Worm (Caenorhabditis elegans) whole organism, L4 larva: ENCODE results near the gene F58F9.9.

Experiments
- F10B5.3 ChIP-seq: sonication (generic microtip); optimal IDR thresholded peaks from 2 replicates; lab custom pipeline; 2016; ENCODE audit warnings: mild to moderate bottlenecking, missing genetic modification characterization, missing compliant biosample characterization
- F26F4.8 ChIP-seq: fragments of 200-800 bp; sonication (Bioruptor generic); conservative IDR thresholded peaks from 2 replicates; pipeline ENCODE4 v1.3.6; 2022; ENCODE audit warnings: missing genetic modification characterization, missing compliant biosample characterization
- F37D6.2 ChIP-seq: sonication (generic microtip); optimal IDR thresholded peaks from 2 replicates; lab custom pipeline; 2016; ENCODE audit warnings: mild to moderate bottlenecking, missing genetic modification characterization, missing compliant biosample characterization
- T20F7.1 ChIP-seq: fragments of 200-800 bp; sonication (Bioruptor generic); optimal IDR thresholded peaks from 2 replicates; lab custom pipeline; 2018; ENCODE audit warnings: mild to moderate bottlenecking, missing genetic modification characterization, missing compliant biosample characterization
- Y105C5A.15 ChIP-seq: fragments of 200-800 bp; sonication (Bioruptor generic); IDR thresholded peaks from 2 replicates; pipeline ENCODE4 v1.3.6; 2022; ENCODE audit warnings: missing genetic modification characterization, missing compliant biosample characterization
- Y75B8A.6 ChIP-seq: fragments of 200-800 bp; sonication (Bioruptor generic); IDR thresholded peaks from 2 replicates; pipeline ENCODE4 v1.3.6; 2022; ENCODE audit warnings: missing genetic modification reagents, missing genetic modification characterization, missing compliant biosample characterization
- ZK337.2 ChIP-seq: fragments of 200-800 bp; sonication (Bioruptor generic); IDR thresholded peaks from 2 replicates; pipeline ENCODE4 v1.3.6; 2022; ENCODE audit warnings: missing genetic modification reagents, missing genetic modification characterization, missing compliant biosample characterization
- aha-1 ChIP-seq: fragments of 150-350 bp; peaks from one replicate; lab custom pipeline; 2014; ENCODE audit warnings: missing biosample characterization, missing genetic modification characterization
- attf-4 ChIP-seq: sonication (generic microtip); optimal IDR thresholded peaks from 3 replicates; lab custom pipeline; 2017; ENCODE audit warnings: missing biosample characterization, missing genetic modification characterization
- ceh-28 ChIP-seq: fragments of 150-350 bp; optimal IDR thresholded peaks from 2 replicates; lab custom pipeline; 2014; ENCODE audit warnings: missing biosample characterization, missing genetic modification reagents, missing genetic modification characterization
- ceh-62 ChIP-seq: sonication (generic microtip); optimal IDR thresholded peaks from 2 replicates; lab custom pipeline; 2017; ENCODE audit warnings: missing biosample characterization, missing genetic modification characterization
- cey-2 ChIP-seq: sonication (generic microtip); optimal IDR thresholded peaks from 3 replicates; lab custom pipeline; 2017; ENCODE audit warnings: missing genetic modification characterization, mild to moderate bottlenecking, missing compliant biosample characterization, antibody characterized with exemption, borderline replicate concordance; ENCODE audit not compliant: insufficient read depth
- ctbp-1 ChIP-seq: fragments of 200-800 bp; sonication (Bioruptor generic); IDR thresholded peaks from 2 replicates; pipeline ENCODE4 v1.3.6; 2022; ENCODE audit warnings: missing genetic modification reagents, missing genetic modification characterization, missing compliant biosample characterization
- daf-8 ChIP-seq: fragments of 200-800 bp; sonication (Bioruptor generic); IDR thresholded peaks from 2 replicates; pipeline ENCODE4 v1.3.6; 2022; ENCODE audit warnings: missing genetic modification characterization, missing compliant biosample characterization
- dmd-6 ChIP-seq: fragments of 200-800 bp; sonication (Bioruptor generic); IDR thresholded peaks from 2 replicates; pipeline ENCODE4 v1.3.6; 2022; ENCODE audit warnings: missing genetic modification reagents, missing genetic modification characterization, missing compliant biosample characterization
- dmd-8 ChIP-seq: fragments of 200-800 bp; sonication (Bioruptor generic); IDR thresholded peaks from 2 replicates; pipeline ENCODE4 v1.3.6; 2022; ENCODE audit warnings: missing genetic modification characterization, missing compliant biosample characterization
- fkh-10 ChIP-seq: fragments of 150-350 bp; optimal IDR thresholded peaks from 2 replicates; lab custom pipeline; 2014; ENCODE audit warnings: missing biosample characterization, missing genetic modification reagents, missing genetic modification characterization
- hif-1 ChIP-seq, 2 experiments: sonication (generic microtip); optimal IDR thresholded peaks; 2 replicates each; lab custom pipeline; 2016 to 2017; ENCODE audit warnings: missing compliant biosample characterization in 2 of 2, missing genetic modification characterization in 2 of 2, missing genetic modification reagents in 2 of 2, missing genotype in 2 of 2, mild to moderate bottlenecking in 1 of 2
- hlh-30 ChIP-seq: sonication (generic microtip); optimal IDR thresholded peaks from 2 replicates; lab custom pipeline; 2017; ENCODE audit warnings: antibody characterized with exemption, mild to moderate bottlenecking, missing genetic modification characterization, missing compliant biosample characterization; ENCODE audit not compliant: insufficient read depth
- hmg-1.1 ChIP-seq: fragments of 200-800 bp; sonication (Bioruptor generic); IDR thresholded peaks from 2 replicates; pipeline ENCODE4 v1.3.6; 2022; ENCODE audit warnings: missing genetic modification reagents, missing genetic modification characterization, missing compliant biosample characterization
- lin-15B ChIP-seq: fragments of 150-350 bp; sonication (generic microtip); optimal IDR thresholded peaks from 3 replicates; lab custom pipeline; 2014; ENCODE audit warnings: missing biosample characterization, missing genetic modification characterization
- lin-38 ChIP-seq: fragments of 200-800 bp; sonication (Bioruptor generic); IDR thresholded peaks from 2 replicates; pipeline ENCODE4 v1.3.6; 2022; ENCODE audit warnings: missing genetic modification reagents, missing genetic modification characterization, missing compliant biosample characterization
- mdl-1 ChIP-seq, 2 experiments: fragments of 150-350 bp in 1 of 2; sonication (generic microtip) in 1 of 2; optimal IDR thresholded peaks; 2 replicates each; lab custom pipeline; 2014 to 2017; ENCODE audit warnings: missing biosample characterization in 2 of 2, missing genetic modification characterization in 2 of 2
- mep-1 ChIP-seq: fragments of 150-350 bp; sonication (generic microtip); optimal IDR thresholded peaks from 3 replicates; lab custom pipeline; 2014; ENCODE audit warnings: missing biosample characterization, missing genetic modification characterization
- nhr-102 ChIP-seq: sonication (generic microtip); optimal IDR thresholded peaks from 2 replicates; lab custom pipeline; 2016; ENCODE audit warnings: mild to moderate bottlenecking, missing genetic modification characterization, moderate library complexity, missing compliant biosample characterization
- nhr-25 ChIP-seq: sonication (generic microtip); optimal IDR thresholded peaks from 2 replicates; lab custom pipeline; 2017; ENCODE audit warnings: missing genetic modification characterization, mild to moderate bottlenecking, missing compliant biosample characterization, antibody characterized with exemption, moderate library complexity, borderline replicate concordance; ENCODE audit not compliant: insufficient read depth
- nhr-28 ChIP-seq: fragments of 150-350 bp; optimal IDR thresholded peaks from 2 replicates; lab custom pipeline; 2014; ENCODE audit warnings: missing biosample characterization, missing genetic modification characterization
- nhr-41 ChIP-seq: fragments of 200-800 bp; sonication (Bioruptor generic); IDR thresholded peaks from 2 replicates; pipeline ENCODE4 v1.3.6; 2022; ENCODE audit warnings: missing genetic modification reagents, missing genetic modification characterization, missing compliant biosample characterization
- nhr-42 ChIP-seq: fragments of 200-800 bp; sonication (Bioruptor generic); IDR thresholded peaks from 2 replicates; pipeline ENCODE4 v1.3.6; 2022; ENCODE audit warnings: missing genetic modification characterization, missing compliant biosample characterization
- nhr-48 ChIP-seq: sonication (generic microtip); optimal IDR thresholded peaks from 2 replicates; lab custom pipeline; 2016; ENCODE audit warnings: mild to moderate bottlenecking, missing genetic modification characterization, missing compliant biosample characterization
- nhr-76 ChIP-seq: fragments of 150-350 bp; optimal IDR thresholded peaks from 2 replicates; lab custom pipeline; 2014; ENCODE audit warnings: missing biosample characterization, missing genetic modification characterization
- nhr-77 ChIP-seq: fragments of 150-350 bp; optimal IDR thresholded peaks from 2 replicates; lab custom pipeline; 2014; ENCODE audit warnings: missing biosample characterization, missing genetic modification characterization
- php-3 ChIP-seq: fragments of 200-800 bp; sonication (Bioruptor generic); IDR thresholded peaks from 2 replicates; pipeline ENCODE4 v1.3.6; 2022; ENCODE audit warnings: missing genetic modification reagents, missing genetic modification characterization, missing compliant biosample characterization
- pqm-1 ChIP-seq: sonication (generic microtip); optimal IDR thresholded peaks from 2 replicates; lab custom pipeline; 2017; ENCODE audit warnings: missing biosample characterization, missing genetic modification characterization
- set-16 ChIP-seq: fragments of 200-800 bp; sonication (Bioruptor generic); IDR thresholded peaks from 2 replicates; pipeline ENCODE4 v1.3.6; 2022; ENCODE audit warnings: missing genetic modification reagents, missing genetic modification characterization, missing compliant biosample characterization
- snpc-1.2 ChIP-seq: fragments of 200-800 bp; sonication (Bioruptor generic); IDR thresholded peaks from 2 replicates; pipeline ENCODE4 v1.3.6; 2022; ENCODE audit warnings: missing genetic modification reagents, missing genetic modification characterization, missing compliant biosample characterization
- spr-3 ChIP-seq: fragments of 200-800 bp; sonication (Bioruptor generic); optimal IDR thresholded peaks from 2 replicates; lab custom pipeline; 2018; ENCODE audit warnings: mild to moderate bottlenecking, missing genetic modification characterization, missing compliant biosample characterization
- tag-97 ChIP-seq: fragments of 200-800 bp; sonication (Bioruptor generic); IDR thresholded peaks from 2 replicates; pipeline ENCODE4 v1.3.6; 2022; ENCODE audit warnings: missing genetic modification characterization, missing compliant biosample characterization
- unc-62 ChIP-seq, 3 experiments: fragments of 150-350 bp in 1 of 3; sonication (generic microtip); optimal IDR thresholded peaks in 2 of 3; peaks in 1 of 3; 1 replicate in 1 of 3; 2 replicates in 2 of 3; lab custom pipeline; 2014 to 2017; ENCODE audit warnings: missing biosample characterization in 3 of 3, missing genetic modification characterization in 3 of 3, missing genetic modification reagents in 3 of 3, missing genotype in 1 of 3
- zfp-2 ChIP-seq: sonication (generic microtip); optimal IDR thresholded peaks from 2 replicates; lab custom pipeline; 2016; ENCODE audit warnings: mild to moderate bottlenecking, missing genetic modification characterization, missing compliant biosample characterization
- ztf-7 ChIP-seq: fragments of 150-350 bp; optimal IDR thresholded peaks from 2 replicates; lab custom pipeline; 2014; ENCODE audit warnings: missing biosample characterization, missing genetic modification characterization

F58F9.9 gene

DNA sequence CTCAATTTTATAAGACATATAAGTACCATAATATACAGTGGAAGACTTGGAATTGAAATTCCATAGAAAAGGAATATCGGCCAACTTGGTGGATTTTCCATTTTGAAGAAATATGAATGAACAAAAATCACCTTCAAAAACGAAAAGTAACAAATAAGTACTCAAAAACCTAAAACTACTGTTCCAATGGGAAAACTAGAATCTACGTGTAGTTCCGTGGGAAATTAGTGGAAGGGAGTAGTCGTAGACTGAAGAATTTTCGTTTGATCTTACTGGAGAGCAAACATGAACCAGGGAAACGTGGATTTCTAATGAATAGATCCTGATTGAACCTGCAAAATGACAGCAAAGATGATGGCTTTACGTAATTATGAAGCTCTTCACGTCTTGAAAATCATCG, 31.8 kb downstream of the F58F9.9 start, which contains the start of gene srv-31:
Gene srv-31 (minus strand): TSS at position 101 of the 400 bp plus-strand sequence.
- TF ChIP-seq cey-2 (no peak), nhr-25 (tag; lab: Kevin White, UChicago) (no peak), Y75B8A.6 (GFP tag; lab: Robert Waterston, UW) (no peak), ztf-7 (no peak), nhr-77 (tag; lab: Kevin White, UChicago) (no peak), fkh-10 (GFP tag; lab: Kevin White, UChicago) (no peak), dmd-6 (no peak), F26F4.8 (GFP tag; lab: Robert Waterston, UW) (no peak), hif-1 (tag; optimal IDR thresholded peaks at IDR 0.05; lab: Kevin White, UChicago) (no peak), ctbp-1 (no peak), daf-8 (GFP tag; lab: Robert Waterston, UW) (no peak), attf-4 (tag; lab: Kevin White, UChicago) (no peak), nhr-102 (tag; lab: Kevin White, UChicago) (no peak)

DNA sequence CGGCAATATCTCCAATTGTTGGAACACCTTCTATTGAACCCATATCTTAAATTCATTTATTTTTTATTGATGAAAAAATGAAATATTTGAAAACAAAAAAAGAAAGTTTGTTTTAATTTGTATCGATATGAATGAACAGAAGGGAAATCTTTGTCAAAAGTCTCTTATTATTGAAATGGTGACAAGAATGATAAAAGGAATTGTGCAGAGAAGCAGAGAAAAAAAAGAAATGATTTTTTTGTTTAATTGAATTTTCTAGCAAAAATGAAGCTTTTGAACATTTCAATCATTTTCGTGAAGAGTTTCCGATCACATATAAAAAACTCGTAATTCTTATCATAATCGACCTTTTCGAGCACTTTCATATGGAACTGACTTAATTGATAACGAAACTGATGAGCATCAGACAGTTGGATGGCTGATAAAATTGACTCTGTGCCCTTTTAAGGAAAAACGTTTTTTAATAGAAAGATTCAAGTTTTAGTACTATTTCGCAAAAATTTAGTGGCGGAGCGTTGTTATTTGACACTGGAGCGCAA, 35.6 kb downstream of the F58F9.9 start, which contains the start of the genes aat-4 and T13A10.1:
Gene aat-4 (minus strand): TSS at position 51 of the 539 bp plus-strand sequence.
Gene T13A10.1 (plus strand): TSS at position 411 of the 539 bp plus-strand sequence.
- TF ChIP-seq nhr-28 (tag; lab: Kevin White, UChicago) (peak; percentile 60), nhr-41 (peak; percentile 65; the same call in 1 of the 2 replicates), unc-62 (GFP tag; optimal IDR thresholded peaks at IDR 0.05 in 1 of 2; lab: Kevin White, UChicago) (peak in 1 of 2 experiments; percentile 74), unc-62 (tag; optimal IDR thresholded peaks at IDR 0.05; lab: Kevin White, UChicago) (no peak), pqm-1 (tag; lab: Kevin White, UChicago) (peak; percentile 92), Y105C5A.15 (GFP tag; lab: Robert Waterston, UW) (no peak), dmd-6 (peak; percentile 88), spr-3 (no peak), T20F7.1 (GFP tag; lab: Kevin White, UChicago) (no peak), php-3 (GFP tag; lab: Robert Waterston, UW) (peak; percentile 84)

DNA sequence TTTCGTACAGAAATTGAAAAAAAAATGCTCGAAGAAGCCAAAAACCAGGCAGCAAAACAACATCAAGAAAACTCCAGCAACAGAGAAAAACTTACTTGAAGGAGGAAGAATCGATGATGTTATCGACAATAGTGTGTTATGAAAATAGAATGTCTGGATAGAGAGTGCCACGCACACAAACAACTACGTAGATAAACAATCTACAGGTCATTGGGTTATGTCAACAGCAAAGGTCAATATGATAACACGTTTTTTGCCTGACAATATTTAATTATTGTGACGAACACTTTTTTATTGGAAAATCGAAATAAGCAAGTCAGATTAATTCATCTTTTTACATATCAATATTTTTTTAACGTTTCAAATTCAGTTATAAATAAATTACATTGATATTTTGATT, 39.3 kb downstream of the F58F9.9 start, which contains the start of gene sams-5:
Gene sams-5 (minus strand): TSS at position 131 of the 400 bp plus-strand sequence.
- no peak for TF ChIP-seq snpc-1.2
- no peak for TF ChIP-seq F26F4.8 (GFP tag; lab: Robert Waterston, UW)
- no peak for TF ChIP-seq nhr-102 (tag; lab: Kevin White, UChicago)
- TF ChIP-seq nhr-48 (tag; lab: Kevin White, UChicago), result no peak
- TF ChIP-seq ceh-28, result no peak
- TF ChIP-seq hmg-1.1 (GFP tag; lab: Robert Waterston, UW), result no peak
- no peak for TF ChIP-seq tag-97 (GFP tag; lab: Robert Waterston, UW)
- no peak for TF ChIP-seq nhr-42 (GFP tag; lab: Robert Waterston, UW)
- no peak for TF ChIP-seq ZK337.2 (GFP tag; lab: Robert Waterston, UW)
- no peak for TF ChIP-seq nhr-41
- no peak for TF ChIP-seq aha-1 (tag; lab: Kevin White, UChicago)
- TF ChIP-seq nhr-28 (tag; lab: Kevin White, UChicago), result no peak
- no peak for TF ChIP-seq lin-15B (tag; lab: Kevin White, UChicago)
- TF ChIP-seq lin-38 (GFP tag; lab: Robert Waterston, UW), result no peak
- TF ChIP-seq, all 104 proteins: peak for 0

DNA sequence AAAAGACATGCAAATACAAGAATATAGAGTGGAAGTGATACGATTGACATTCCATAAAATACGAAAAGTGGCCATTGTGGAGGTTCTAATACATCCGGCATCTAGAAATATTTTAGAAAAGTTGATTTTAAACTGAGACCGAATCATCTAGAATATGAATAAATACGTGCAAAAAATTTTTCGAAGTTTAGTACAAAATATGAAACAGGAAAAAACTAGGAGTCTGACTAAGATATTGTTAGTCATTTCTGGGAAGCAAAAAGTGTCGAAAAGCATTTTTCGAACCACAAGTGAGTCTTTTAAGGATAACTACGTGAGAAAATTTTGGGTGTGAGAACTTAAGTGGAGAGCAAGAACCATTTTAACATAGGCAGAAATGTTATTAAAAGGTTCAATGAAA, 42.0 kb downstream of the F58F9.9 start, which contains the start of gene srv-32:
Gene srv-32 (minus strand): TSS at position 101 of the 400 bp plus-strand sequence.
- no peak for TF ChIP-seq zfp-2
- no peak for TF ChIP-seq F37D6.2
- TF ChIP-seq mep-1, result no peak
- TF ChIP-seq mdl-1 (tag; optimal IDR thresholded peaks at IDR 0.05; lab: Kevin White, UChicago), result no peak
- no peak for TF ChIP-seq hlh-30
- no peak for TF ChIP-seq ceh-62 (tag; lab: Kevin White, UChicago)
- no peak for TF ChIP-seq set-16
- no peak for TF ChIP-seq F10B5.3 (tag; lab: Kevin White, UChicago)
- no peak for TF ChIP-seq dmd-8 (GFP tag; lab: Robert Waterston, UW)
- TF ChIP-seq tag-97 (GFP tag; lab: Robert Waterston, UW), result no peak
- no peak for TF ChIP-seq nhr-76 (tag; lab: Kevin White, UChicago)
